Fruit fly (Drosophila melanogaster) S2 (cell line): ENCODE results near the gene CG14325.

Source experiments
- CG8478 ChIP-seq: fragments of >200 bp; optimal IDR thresholded peaks from 2 replicates; lab custom pipeline; 2018
- CTCF ChIP-seq, 2 experiments: fragments of >200 bp; optimal IDR thresholded peaks; 2 replicates each; lab custom pipeline; 2018

- TF ChIP-seq CTCF (optimal IDR thresholded peaks at IDR 0.05; lab: Kevin White, UChicago) (no peak), CG8478 (lab: Kevin White, UChicago) (no peak)
Measured at dm6 chr3R:17612587-17612986, 14.3 kb upstream of the CG14325 start, which contains the start of gene CG34281.
